Worm (Caenorhabditis elegans) whole organism, mixed stage, embryonic: ENCODE data around the gene let-754.

Experiments
- ces-1 ChIP-seq: fragments of 150-350 bp; optimal IDR thresholded peaks from 2 replicates; lab custom pipeline; 2014; ENCODE audit warnings: missing biosample characterization, missing genetic modification reagents, missing genetic modification characterization
- ham-2 ChIP-seq: fragments of 200-800 bp; sonication (Bioruptor generic); optimal IDR thresholded peaks from 2 replicates; lab custom pipeline; 2018; ENCODE audit warnings: mild to moderate bottlenecking, missing genetic modification characterization, missing compliant biosample characterization
- lsy-2 ChIP-seq: fragments of 150-350 bp; optimal IDR thresholded peaks from 2 replicates; lab custom pipeline; 2014; ENCODE audit warnings: missing biosample characterization, missing genetic modification characterization
- nhr-28 ChIP-seq: fragments of 150-350 bp; optimal IDR thresholded peaks from 2 replicates; lab custom pipeline; 2014; ENCODE audit warnings: missing biosample characterization, missing genetic modification characterization
- pha-4 ChIP-seq: fragments of 150-350 bp; optimal IDR thresholded peaks from 2 replicates; lab custom pipeline; 2018; ENCODE audit warnings: missing biosample characterization, missing genetic modification reagents, missing genetic modification characterization
- sptf-1 ChIP-seq: sonication (generic microtip); optimal IDR thresholded peaks from 2 replicates; lab custom pipeline; 2017; ENCODE audit warnings: mild to moderate bottlenecking, missing genetic modification characterization, moderate library complexity, missing compliant biosample characterization
- unc-62 ChIP-seq: fragments of 150-350 bp; optimal IDR thresholded peaks from 2 replicates; lab custom pipeline; 2014; ENCODE audit warnings: missing biosample characterization, missing genetic modification reagents, missing genetic modification characterization

DNA sequence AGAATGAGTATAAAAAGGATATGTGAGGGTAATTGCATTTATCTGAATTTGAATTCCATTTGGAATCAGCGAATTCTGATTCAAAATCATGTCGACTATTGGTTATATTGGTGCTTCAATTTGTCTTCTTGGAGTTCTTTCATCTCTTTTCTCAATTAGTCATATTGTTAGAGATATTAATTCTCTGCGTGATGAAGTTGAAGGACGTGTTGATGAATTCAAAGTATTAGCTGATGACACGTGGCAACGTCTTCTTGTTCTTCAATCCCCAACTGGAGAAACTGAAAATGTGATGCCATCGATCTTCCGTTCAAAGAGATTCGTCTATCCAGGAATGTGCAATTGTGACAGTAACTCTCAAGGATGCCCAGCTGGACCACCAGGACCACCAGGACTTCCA is 4.3 kb downstream of the let-754 start, which contains the start of gene col-90:
- TF ChIP-seq sptf-1 (tag; lab: Kevin White, UChicago) (no peak), pha-4 (no peak), lsy-2 (no peak), ham-2 (GFP tag; lab: Kevin White, UChicago) (no peak), ces-1 (GFP tag; lab: Kevin White, UChicago) (no peak), nhr-28 (tag; lab: Kevin White, UChicago) (no peak), unc-62 (no peak)
